Worm (Caenorhabditis elegans) whole organism, L3 larva: Measurements from ENCODE around the gene T24H10.5.

Experiments
- ZK546.5 ChIP-seq: sonication (generic microtip); optimal IDR thresholded peaks from 2 replicates; lab custom pipeline; 2017; ENCODE audit warnings: missing biosample characterization, missing genetic modification characterization
- aly-2 ChIP-seq: fragments of 150-350 bp; optimal IDR thresholded peaks from 2 replicates; lab custom pipeline; 2014; ENCODE audit warnings: missing biosample characterization, missing genetic modification characterization
- ama-1 ChIP-seq: fragments of 150-350 bp; optimal IDR thresholded peaks from 2 replicates; lab custom pipeline; 2018
- ceh-28 ChIP-seq: fragments of 150-350 bp; optimal IDR thresholded peaks from 2 replicates; lab custom pipeline; 2014; ENCODE audit warnings: missing biosample characterization, missing genetic modification reagents, missing genetic modification characterization
- ceh-9 ChIP-seq: sonication (generic microtip); optimal IDR thresholded peaks from 2 replicates; lab custom pipeline; 2018; ENCODE audit warnings: missing biosample characterization, missing genetic modification characterization
- daf-12 ChIP-seq: fragments of 150-350 bp; optimal IDR thresholded peaks from 2 replicates; lab custom pipeline; 2014; ENCODE audit warnings: missing biosample characterization, missing genetic modification reagents, missing genetic modification characterization
- egl-27 ChIP-seq: sonication (generic microtip); optimal IDR thresholded peaks from 4 replicates; lab custom pipeline; 2017; ENCODE audit warnings: missing biosample characterization, missing genetic modification reagents, missing genetic modification characterization
- egl-5 ChIP-seq: fragments of 150-350 bp; optimal IDR thresholded peaks from 2 replicates; lab custom pipeline; 2017; ENCODE audit warnings: missing biosample characterization, missing genetic modification reagents, missing genetic modification characterization, inconsistent platforms
- elt-1 ChIP-seq: fragments of 150-350 bp; optimal IDR thresholded peaks from 2 replicates; lab custom pipeline; 2014; ENCODE audit warnings: missing biosample characterization, missing genetic modification characterization
- elt-2 ChIP-seq: sonication (generic microtip); optimal IDR thresholded peaks from 2 replicates; lab custom pipeline; 2016; ENCODE audit warnings: missing genetic modification reagents, mild to moderate bottlenecking, missing genetic modification characterization, missing compliant biosample characterization
- fkh-10 ChIP-seq: sonication (generic microtip); optimal IDR thresholded peaks from 2 replicates; lab custom pipeline; 2017; ENCODE audit warnings: missing biosample characterization, missing genetic modification reagents, missing genetic modification characterization
- fos-1 ChIP-seq: fragments of 150-350 bp; optimal IDR thresholded peaks from 2 replicates; lab custom pipeline; 2014; ENCODE audit warnings: missing biosample characterization, missing genetic modification characterization
- hmg-11 ChIP-seq: sonication (generic microtip); optimal IDR thresholded peaks from 2 replicates; lab custom pipeline; 2016; ENCODE audit warnings: missing genetic modification characterization, missing compliant biosample characterization
- jun-1 ChIP-seq: fragments of 150-350 bp; optimal IDR thresholded peaks from 2 replicates; lab custom pipeline; 2014; ENCODE audit warnings: missing biosample characterization, missing genetic modification reagents, missing genetic modification characterization
- lin-39 ChIP-seq: fragments of 150-350 bp; optimal IDR thresholded peaks from 2 replicates; lab custom pipeline; 2018; ENCODE audit warnings: missing biosample characterization, missing genetic modification reagents, missing genetic modification characterization
- lsy-12 ChIP-seq: sonication (generic microtip); optimal IDR thresholded peaks from 2 replicates; lab custom pipeline; 2016; ENCODE audit warnings: mild to moderate bottlenecking, missing genetic modification characterization, missing compliant biosample characterization
- mdl-1 ChIP-seq: fragments of 150-350 bp; optimal IDR thresholded peaks from 2 replicates; lab custom pipeline; 2014; ENCODE audit warnings: missing biosample characterization, missing genetic modification characterization
- mml-1 ChIP-seq: fragments of 150-350 bp; sonication (generic microtip); optimal IDR thresholded peaks from 3 replicates; lab custom pipeline; 2014; ENCODE audit warnings: missing biosample characterization, missing genetic modification characterization
- nhr-11 ChIP-seq: fragments of 150-350 bp; optimal IDR thresholded peaks from 2 replicates; lab custom pipeline; 2014; ENCODE audit warnings: missing biosample characterization, missing genetic modification characterization
- nhr-23 ChIP-seq: fragments of 150-350 bp; optimal IDR thresholded peaks from 2 replicates; lab custom pipeline; 2014; ENCODE audit warnings: missing biosample characterization, missing genetic modification reagents, missing genetic modification characterization
- nhr-237 ChIP-seq: fragments of 150-350 bp; optimal IDR thresholded peaks from 2 replicates; lab custom pipeline; 2014; ENCODE audit warnings: missing biosample characterization, missing genetic modification characterization
- nhr-25 ChIP-seq: sonication (generic microtip); optimal IDR thresholded peaks from 2 replicates; lab custom pipeline; 2017; ENCODE audit warnings: missing biosample characterization, missing genetic modification characterization
- nhr-28 ChIP-seq: fragments of 150-350 bp; optimal IDR thresholded peaks from 2 replicates; lab custom pipeline; 2014; ENCODE audit warnings: missing biosample characterization, missing genetic modification characterization
- nhr-43 ChIP-seq: sonication (generic microtip); optimal IDR thresholded peaks from 2 replicates; lab custom pipeline; 2016; ENCODE audit warnings: mild to moderate bottlenecking, missing genetic modification characterization, missing compliant biosample characterization; ENCODE audit not compliant: poor library complexity, severe bottlenecking
- nhr-67 ChIP-seq: fragments of 150-350 bp; optimal IDR thresholded peaks from 2 replicates; lab custom pipeline; 2014; ENCODE audit warnings: missing biosample characterization, missing genetic modification characterization
- nhr-76 ChIP-seq: fragments of 150-350 bp; sonication (generic microtip); optimal IDR thresholded peaks from 5 replicates; lab custom pipeline; 2014; ENCODE audit warnings: missing biosample characterization, missing genetic modification characterization
- nhr-77 ChIP-seq: fragments of 150-350 bp; optimal IDR thresholded peaks from 2 replicates; lab custom pipeline; 2014; ENCODE audit warnings: missing biosample characterization, missing genetic modification characterization
- sea-2 ChIP-seq: fragments of 150-350 bp; sonication (generic microtip); optimal IDR thresholded peaks from 4 replicates; lab custom pipeline; 2014; ENCODE audit warnings: missing biosample characterization, missing genetic modification reagents, missing genetic modification characterization
- skn-1 ChIP-seq: fragments of 150-350 bp; optimal IDR thresholded peaks from 2 replicates; lab custom pipeline; 2014; ENCODE audit warnings: missing biosample characterization, missing genetic modification characterization
- snpc-4 ChIP-seq: fragments of 150-350 bp; optimal IDR thresholded peaks from 2 replicates; lab custom pipeline; 2014; ENCODE audit warnings: missing biosample characterization, missing genetic modification characterization
- tbx-2 ChIP-seq: sonication (generic microtip); optimal IDR thresholded peaks from 2 replicates; lab custom pipeline; 2016; ENCODE audit warnings: mild to moderate bottlenecking, missing genetic modification characterization, missing compliant biosample characterization
- unc-39 ChIP-seq: sonication (generic microtip); optimal IDR thresholded peaks from 4 replicates; lab custom pipeline; 2017; ENCODE audit warnings: missing biosample characterization, missing genetic modification characterization
- unc-62 ChIP-seq: fragments of 150-350 bp; sonication (generic microtip); optimal IDR thresholded peaks from 4 replicates; lab custom pipeline; 2014; ENCODE audit warnings: missing biosample characterization, missing genetic modification reagents, missing genetic modification characterization
- ztf-11 ChIP-seq: fragments of 150-350 bp; optimal IDR thresholded peaks from 2 replicates; lab custom pipeline; 2014; ENCODE audit warnings: missing biosample characterization, missing genetic modification characterization
- ztf-4 ChIP-seq: fragments of 150-350 bp; optimal IDR thresholded peaks from 2 replicates; lab custom pipeline; 2014; ENCODE audit warnings: missing biosample characterization, missing genetic modification characterization

T24H10.5 gene

DNA sequence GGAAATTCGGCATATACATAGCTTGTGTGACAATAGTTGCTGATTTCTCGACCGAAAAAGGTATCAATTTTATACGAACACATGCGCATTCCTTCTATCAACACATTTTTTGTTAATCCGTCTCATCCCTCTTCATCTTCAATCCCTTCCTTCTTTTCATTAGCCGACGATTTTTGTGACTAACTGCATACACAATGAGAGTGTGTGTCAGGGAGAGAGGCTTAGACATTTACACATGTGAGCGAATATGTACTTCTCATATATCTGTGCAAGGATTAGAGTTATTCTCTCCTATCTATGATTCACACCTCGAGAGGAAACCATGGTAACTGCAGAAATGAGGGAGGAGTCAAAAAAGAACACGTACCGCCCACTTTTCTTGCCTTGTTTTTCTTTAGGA, 29.4 kb downstream of the T24H10.5 start:
- TF ChIP-seq elt-2 (tag; lab: Kevin White, UChicago) (no peak), nhr-11 (tag; lab: Kevin White, UChicago) (peak; percentile 23), nhr-25 (tag; lab: Kevin White, UChicago) (peak; percentile 49)

DNA sequence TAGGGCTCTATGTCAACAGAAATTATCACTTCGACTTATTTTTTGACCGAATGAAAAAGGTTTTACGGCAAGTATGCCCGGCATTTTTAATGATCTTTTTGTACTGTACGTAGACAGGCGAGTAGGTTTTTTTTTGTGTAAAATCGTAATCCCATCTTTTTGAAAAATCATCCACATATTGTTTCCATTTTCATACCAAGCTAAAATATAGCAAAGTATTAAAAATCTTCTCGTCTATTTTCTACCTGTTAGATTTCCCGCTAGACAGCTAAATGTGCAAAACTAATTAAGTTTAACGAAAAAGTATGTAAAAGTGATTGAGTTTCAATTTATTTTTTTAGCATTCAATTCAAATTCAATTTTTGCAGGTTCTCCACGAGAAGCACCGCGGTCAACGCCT, 30.5 kb downstream of the T24H10.5 start, which contains the start of gene C16D2.1:
TSS of gene C16D2.1 (plus strand) at position 301 of the 400 bp plus-strand sequence.
- TF ChIP-seq mml-1 (tag; lab: Kevin White, UChicago) (no peak), nhr-237 (tag; lab: Kevin White, UChicago) (no peak), mdl-1 (no peak), ztf-4 (no peak), egl-5 (tag; lab: Kevin White, UChicago) (no peak), egl-27 (tag; lab: Kevin White, UChicago) (no peak), ztf-11 (tag; lab: Kevin White, UChicago) (no peak), lin-39 (tag; lab: Kevin White, UChicago) (no peak), fos-1 (no peak), nhr-25 (tag; lab: Kevin White, UChicago) (no peak), hmg-11 (no peak), tbx-2 (tag; lab: Kevin White, UChicago) (no peak), skn-1 (tag; lab: Kevin White, UChicago) (no peak), snpc-4 (no peak), ceh-28 (no peak), aly-2 (tag; lab: Kevin White, UChicago) (no peak), fkh-10 (no peak), jun-1 (tag; lab: Kevin White, UChicago) (no peak), elt-1 (tag; lab: Kevin White, UChicago) (no peak)

DNA sequence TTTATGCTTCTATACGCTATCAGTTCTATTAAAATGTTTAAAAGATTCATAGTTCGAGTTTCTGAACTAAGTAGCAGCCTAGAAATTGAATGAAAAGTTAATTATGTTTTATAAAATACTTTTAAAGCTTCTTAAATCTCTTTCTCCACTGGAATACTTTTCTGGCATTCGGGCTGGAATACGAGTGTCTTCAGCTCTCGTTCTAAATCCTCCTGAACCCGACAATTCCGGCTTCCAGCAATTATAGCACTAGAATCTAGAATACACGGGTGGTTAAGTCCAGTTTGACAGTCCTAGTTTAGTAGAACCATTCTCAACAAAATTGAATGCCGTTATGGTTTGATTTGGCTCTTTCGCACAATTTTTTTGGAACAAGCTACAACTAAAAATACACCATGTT, 31.4 kb downstream of the T24H10.5 start:
- TF ChIP-seq ceh-28 (peak; percentile 14), nhr-43 (peak; percentile 12), nhr-23 (tag; lab: Kevin White, UChicago) (no peak), nhr-25 (tag; lab: Kevin White, UChicago) (no peak), ceh-9 (tag; lab: Kevin White, UChicago) (no peak), lsy-12 (peak; percentile 62), nhr-67 (tag; lab: Kevin White, UChicago) (no peak)

DNA sequence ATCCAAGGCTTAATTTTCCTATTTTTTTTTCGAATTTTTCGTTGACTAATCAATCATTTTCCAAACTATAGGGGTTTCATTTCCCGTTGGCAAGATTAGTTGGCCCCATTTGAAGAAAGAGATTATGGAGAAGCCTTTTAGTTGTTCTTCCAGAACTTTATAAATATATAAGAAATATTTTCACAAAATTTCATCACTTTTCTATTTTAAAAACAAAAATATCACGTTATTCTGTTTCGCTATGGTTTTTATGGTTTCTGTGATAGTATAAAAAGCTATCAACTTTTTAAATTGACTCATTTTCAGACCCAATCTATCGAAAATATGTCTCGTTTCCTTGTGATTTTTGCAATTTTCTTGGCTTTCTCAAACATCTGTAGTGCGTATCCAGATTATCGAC, 35.0 kb downstream of the T24H10.5 start, which contains the start of gene nlp-78:
TSS of gene nlp-78 (plus strand) at position 301 of the 400 bp plus-strand sequence.
- TF ChIP-seq nhr-237 (tag; lab: Kevin White, UChicago) (no peak), nhr-77 (tag; lab: Kevin White, UChicago) (no peak)

DNA sequence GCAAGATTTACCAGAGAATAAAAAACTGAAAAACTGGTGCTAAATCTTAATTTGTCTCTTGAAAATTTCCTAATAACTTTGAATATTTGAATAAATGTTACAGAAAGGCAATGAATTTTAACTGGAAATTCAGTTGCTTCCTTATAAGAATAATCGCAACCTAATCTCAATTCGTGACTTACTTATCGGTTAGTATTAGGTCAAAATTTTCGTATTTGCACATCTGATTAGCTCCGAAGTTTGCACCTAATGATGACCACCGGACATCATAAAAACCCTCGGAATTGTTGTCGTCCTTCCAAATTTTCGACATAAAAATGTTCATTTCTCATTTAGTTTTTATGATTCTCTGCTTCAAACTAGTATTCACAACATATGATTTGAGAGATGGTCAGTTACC, 36.9 kb downstream of the T24H10.5 start, which contains the start of gene C16D2.3:
TSS of gene C16D2.3 (plus strand) at position 301 of the 400 bp plus-strand sequence.
- TF ChIP-seq egl-27 (tag; lab: Kevin White, UChicago) (no peak), sea-2 (GFP tag; lab: Kevin White, UChicago) (no peak), nhr-77 (tag; lab: Kevin White, UChicago) (no peak), ama-1 (lab: Kevin White, UChicago) (no peak), ceh-9 (tag; lab: Kevin White, UChicago) (no peak), snpc-4 (no peak), nhr-28 (tag; lab: Kevin White, UChicago) (no peak), daf-12 (tag; lab: Kevin White, UChicago) (no peak), nhr-76 (tag; lab: Kevin White, UChicago) (no peak), ZK546.5 (no peak), lsy-12 (no peak), elt-2 (tag; lab: Kevin White, UChicago) (no peak), ztf-11 (tag; lab: Kevin White, UChicago) (no peak)

DNA sequence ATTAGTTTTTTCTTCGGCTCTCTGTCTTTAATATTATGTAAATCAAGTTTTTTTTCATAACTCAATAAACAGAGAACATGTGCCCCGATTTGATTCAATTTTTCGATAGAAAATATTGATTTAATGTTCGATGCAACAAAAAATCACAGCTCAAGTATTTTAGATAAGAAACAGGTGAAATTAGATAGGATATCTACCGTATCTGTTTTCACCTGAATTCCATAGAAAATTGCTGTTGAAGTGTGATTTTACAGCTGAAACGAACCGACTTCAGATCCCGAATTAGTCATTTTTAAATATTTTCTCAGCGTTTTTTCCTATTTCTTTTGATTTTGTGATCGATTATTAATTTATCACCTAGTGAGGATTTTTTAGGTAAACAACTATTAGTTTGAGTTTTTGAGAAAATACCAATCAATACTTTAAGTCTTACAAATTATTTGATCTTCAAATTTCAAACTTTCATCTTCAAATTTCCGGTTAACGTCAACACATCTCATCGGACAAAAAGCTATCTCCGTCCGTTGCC, 38.3 kb downstream of the T24H10.5 start, which contains the start of gene Y9C2UA.1:
TSS of gene Y9C2UA.1 (plus strand) at position 479 of the 529 bp plus-strand sequence.
- no peak for TF ChIP-seq unc-62 (GFP tag; lab: Kevin White, UChicago)
- no peak for TF ChIP-seq unc-39 (tag; lab: Kevin White, UChicago)
- no peak for TF ChIP-seq nhr-76 (tag; lab: Kevin White, UChicago)
